Fruit fly (Drosophila melanogaster) S2 (cell line): Measurements from ENCODE around the gene CG42367.

Experiments
- CG8478 ChIP-seq: fragments of >200 bp; optimal IDR thresholded peaks from 2 replicates; lab custom pipeline; 2018
- CTCF ChIP-seq, 2 experiments: fragments of >200 bp; optimal IDR thresholded peaks; 2 replicates each; lab custom pipeline; 2018

dm6 chr2L:9897296-9897695, 33.1 kb upstream of the CG42367 start, which contains the start of gene RpS2:
- no peak for TF ChIP-seq CG8478 (lab: Kevin White, UChicago)
- TF ChIP-seq CTCF (optimal IDR thresholded peaks at IDR 0.05; lab: Kevin White, UChicago): peak in 1 of 2 experiments; percentile 33
